Worm (Caenorhabditis elegans): Measurements from ENCODE around the gene srbc-49.
"Not testable (repeated sequence)": the region's sequence is repeated elsewhere in the genome, so short reads cannot be mapped to it uniquely, and the experiment has no call there.

srbc-49 gene

DNA sequence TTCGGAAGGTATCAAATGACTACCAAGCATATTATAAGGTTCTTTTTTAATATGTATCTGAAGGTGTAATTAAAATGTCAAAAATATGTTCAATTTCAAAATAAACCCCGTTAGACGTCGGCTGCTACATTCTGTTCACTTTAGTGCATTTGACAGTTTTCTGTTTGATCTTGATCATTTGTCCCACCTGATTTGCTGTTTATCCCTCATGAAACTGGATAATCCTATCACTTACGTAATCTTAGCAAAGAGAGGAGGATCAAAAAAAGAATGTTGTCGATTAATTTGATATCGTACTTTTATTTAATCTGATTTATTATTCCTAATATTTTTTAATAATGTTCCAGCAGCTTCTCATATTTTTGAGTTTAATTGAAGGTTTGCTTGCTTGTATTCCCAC, 11.1 kb upstream of the srbc-49 start, which contains the start of gene F54B8.1:
TSS of gene F54B8.1 (plus strand) at position 301 of the 400 bp plus-strand sequence.
- TF ChIP-seq attf-4 (tag; optimal IDR thresholded peaks at IDR 0.05) (no peak), dmd-8 (GFP tag; IDR thresholded peaks at IDR 0.05) (no peak), lin-38 (GFP tag; IDR thresholded peaks at IDR 0.05) (no peak), hlh-11 (tag; optimal IDR thresholded peaks at IDR 0.05) (no peak), daf-19 (GFP tag; conservative IDR thresholded peaks at IDR 0.05) (no peak), madf-9 (GFP tag; conservative IDR thresholded peaks at IDR 0.05) (no peak)

DNA sequence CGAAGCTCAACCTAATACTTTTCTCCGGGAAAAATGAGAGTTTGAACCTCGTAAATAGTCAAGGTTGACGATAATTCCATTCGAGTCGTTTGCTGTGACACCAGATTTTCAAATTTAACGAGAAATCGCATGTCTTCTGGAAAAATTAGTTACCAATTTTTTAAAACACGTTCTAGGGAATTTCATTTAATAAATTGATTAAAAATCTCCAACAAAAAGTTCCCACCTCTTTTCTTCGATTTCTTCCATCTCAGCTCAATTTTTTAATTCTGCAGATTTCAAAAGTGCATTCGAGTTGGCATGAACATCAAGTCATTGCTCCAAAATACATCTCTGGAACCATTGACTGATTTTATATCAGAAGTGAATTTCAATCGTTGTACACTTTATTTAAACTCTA, 9.5 kb upstream of the srbc-49 start, which contains the start of gene nhr-282:
TSS of gene nhr-282 (plus strand) at position 301 of the 400 bp plus-strand sequence.
- not testable (repeated sequence) for TF ChIP-seq lin-13 (GFP tag; optimal IDR thresholded peaks at IDR 0.05); mes-2 (tag; optimal IDR thresholded peaks at IDR 0.05; ENCODE audit: poor library complexity, severe bottlenecking); arid-1 (GFP tag; conservative IDR thresholded peaks at IDR 0.05)

ce11 chrV:15815962-15816432, 5.5 kb upstream of the srbc-49 start, which contains the start of the genes fbxa-69 and F54B8.4:
Gene fbxa-69 (minus strand): TSS chrV:15815971.
Gene F54B8.4 (plus strand): TSS chrV:15816382.
- TF ChIP-seq Y48G9A.11 (GFP tag; IDR thresholded peaks at IDR 0.05): no peak
- peak; percentile 71 for TF ChIP-seq zip-2 (tag; optimal IDR thresholded peaks at IDR 0.05)
- peak; percentile 24 for TF ChIP-seq hlh-30 (tag; optimal IDR thresholded peaks at IDR 0.05; ENCODE audit: insufficient read depth)
- peak; percentile 31 for TF ChIP-seq mxl-3 (GFP tag; optimal IDR thresholded peaks at IDR 0.05)
- peak; percentile 43 for TF ChIP-seq nhr-28 (tag; optimal IDR thresholded peaks at IDR 0.05)
- TF ChIP-seq aha-1 (tag): peak; percentile 32
- TF ChIP-seq vab-7 (GFP tag; IDR thresholded peaks at IDR 0.05): no peak
- no peak for TF ChIP-seq tra-1 (GFP tag; IDR thresholded peaks at IDR 0.05)
- no peak for TF ChIP-seq nhr-237 (tag; optimal IDR thresholded peaks at IDR 0.05)
- TF ChIP-seq dmd-6 (GFP tag; IDR thresholded peaks at IDR 0.05): peak; percentile 12; the same call in 1 of the 2 replicates
- TF ChIP-seq lin-38 (GFP tag; IDR thresholded peaks at IDR 0.05): no peak

DNA sequence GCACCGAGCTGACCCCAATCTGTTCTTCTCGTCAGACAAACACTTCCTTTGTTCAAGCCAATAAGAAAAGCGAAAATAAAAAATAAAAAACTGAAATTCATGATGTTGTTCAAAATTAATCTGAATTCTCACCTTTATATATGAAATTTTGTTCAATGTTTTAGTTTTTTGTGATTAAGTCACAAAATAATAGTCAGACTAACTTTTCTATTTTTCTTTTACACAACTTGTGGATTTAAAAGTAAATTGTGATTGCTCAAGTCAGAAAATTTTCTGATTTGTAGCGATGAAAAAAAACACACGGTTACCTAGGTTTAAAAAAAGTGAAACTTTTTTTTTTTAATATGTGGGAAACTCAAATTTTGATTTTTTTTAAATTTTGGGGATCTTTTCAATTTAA, 3.8 kb upstream of the srbc-49 start, which contains the start of gene abf-3:
TSS of gene abf-3 (minus strand) at position 101 of the 400 bp plus-strand sequence.
- TF ChIP-seq Y48G9A.11 (GFP tag; IDR thresholded peaks at IDR 0.05): no peak
- no peak for TF ChIP-seq madf-9 (GFP tag; conservative IDR thresholded peaks at IDR 0.05)
- no peak for TF ChIP-seq dpl-1 (GFP tag; optimal IDR thresholded peaks at IDR 0.05)
- no peak for TF ChIP-seq F49E8.2 (tag; optimal IDR thresholded peaks at IDR 0.05; ENCODE audit: borderline replicate concordance)
- TF ChIP-seq aha-1 (tag): peak; percentile 18

DNA sequence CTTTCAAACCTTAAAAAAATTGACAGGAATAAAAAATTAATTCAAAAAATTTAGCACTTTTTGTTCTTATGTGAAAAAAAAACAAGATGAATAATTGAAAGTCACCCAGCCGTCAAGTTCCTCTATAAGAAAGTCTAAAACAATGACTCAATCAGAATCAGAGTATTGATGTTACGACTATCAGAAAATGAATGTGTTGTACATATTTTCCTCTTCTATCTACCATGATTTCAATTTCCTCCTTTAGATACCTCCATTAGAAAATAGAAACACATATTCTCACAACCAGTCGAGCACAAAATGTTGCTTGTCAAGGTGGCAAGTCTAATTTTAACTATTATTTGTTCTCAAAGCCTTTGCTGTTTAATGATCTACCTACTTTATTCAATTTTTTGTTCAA, 1.5 kb upstream of the srbc-49 start, which contains the start of gene srbc-48:
TSS of gene srbc-48 (plus strand) at position 301 of the 400 bp plus-strand sequence.
- peak; percentile 36 for TF ChIP-seq aha-1 (tag)
- no peak for TF ChIP-seq ama-1 (optimal IDR thresholded peaks at IDR 0.05)
- TF ChIP-seq ceh-82 (tag; optimal IDR thresholded peaks at IDR 0.05): no peak
- TF ChIP-seq nhr-41 (GFP tag; IDR thresholded peaks at IDR 0.05): no peak
- no peak for TF ChIP-seq nhr-111 (GFP tag; optimal IDR thresholded peaks at IDR 0.05)
- TF ChIP-seq set-16 (GFP tag; IDR thresholded peaks at IDR 0.05): no peak
- TF ChIP-seq snpc-4 (tag; optimal IDR thresholded peaks at IDR 0.05): no peak
- TF ChIP-seq lin-1 (GFP tag; IDR thresholded peaks at IDR 0.05): no peak
- no peak for TF ChIP-seq nhr-10 (tag; optimal IDR thresholded peaks at IDR 0.05)

ce11 chrV:15824866-15825265, 3.4 kb downstream of the srbc-49 start, which contains the start of gene srbc-50:
Gene srbc-50 (minus strand): TSS chrV:15824966.
- no peak for TF ChIP-seq Y48G9A.11 (GFP tag; IDR thresholded peaks at IDR 0.05)
- no peak for TF ChIP-seq php-3 (GFP tag; IDR thresholded peaks at IDR 0.05)
- no peak for TF ChIP-seq unc-62 (GFP tag; optimal IDR thresholded peaks at IDR 0.05 in 1 of 2)
- no peak for TF ChIP-seq unc-62 (tag; optimal IDR thresholded peaks at IDR 0.05)
- no peak for TF ChIP-seq egl-43 (GFP tag; IDR thresholded peaks at IDR 0.05)
- TF ChIP-seq nhr-6 (tag; optimal IDR thresholded peaks at IDR 0.05): no peak
- TF ChIP-seq madf-5 (GFP tag; IDR thresholded peaks at IDR 0.05): no peak
- TF ChIP-seq ceh-62 (tag; optimal IDR thresholded peaks at IDR 0.05): no peak
- TF ChIP-seq pqm-1 (tag; optimal IDR thresholded peaks at IDR 0.05): no peak
- TF ChIP-seq unc-39 (tag; optimal IDR thresholded peaks at IDR 0.05): no peak
- TF ChIP-seq F10B5.3 (tag; optimal IDR thresholded peaks at IDR 0.05): no peak
- no peak for TF ChIP-seq T26A8.4 (GFP tag; IDR thresholded peaks at IDR 0.05)
- no peak for TF ChIP-seq pha-4 (GFP tag; IDR thresholded peaks at IDR 0.05)
- no peak for TF ChIP-seq pha-4 (tag; optimal IDR thresholded peaks at IDR 0.05)
- TF ChIP-seq duxl-1 (tag; optimal IDR thresholded peaks at IDR 0.05; ENCODE audit: poor library complexity): no peak
- TF ChIP-seq nhr-111 (GFP tag; optimal IDR thresholded peaks at IDR 0.05): no peak
- no peak for TF ChIP-seq Y5F2A.4 (GFP tag; optimal IDR thresholded peaks at IDR 0.05)
